Worm (Caenorhabditis elegans) whole organism, L4 larva: ENCODE data around the gene F18E3.12.

Experiments used
- daf-12 ChIP-seq: fragments of 150-350 bp; optimal IDR thresholded peaks from 2 replicates; lab custom pipeline; 2014; ENCODE audit warnings: missing biosample characterization, missing genetic modification reagents, missing genetic modification characterization
- dpl-1 ChIP-seq: fragments of 150-350 bp; optimal IDR thresholded peaks from 2 replicates; lab custom pipeline; 2014; ENCODE audit warnings: missing biosample characterization, missing genetic modification reagents, missing genetic modification characterization
- fkh-10 ChIP-seq: fragments of 150-350 bp; optimal IDR thresholded peaks from 2 replicates; lab custom pipeline; 2014; ENCODE audit warnings: missing biosample characterization, missing genetic modification reagents, missing genetic modification characterization
- hmg-1.1 ChIP-seq: fragments of 200-800 bp; sonication (Bioruptor generic); IDR thresholded peaks from 2 replicates; pipeline ENCODE4 v1.3.6; 2022; ENCODE audit warnings: missing genetic modification reagents, missing genetic modification characterization, missing compliant biosample characterization
- lin-13 ChIP-seq: fragments of 150-350 bp; optimal IDR thresholded peaks from 2 replicates; lab custom pipeline; 2014; ENCODE audit warnings: missing biosample characterization, missing genetic modification reagents, missing genetic modification characterization
- nhr-77 ChIP-seq: fragments of 150-350 bp; optimal IDR thresholded peaks from 2 replicates; lab custom pipeline; 2014; ENCODE audit warnings: missing biosample characterization, missing genetic modification characterization
- snpc-4 ChIP-seq: fragments of 150-350 bp; optimal IDR thresholded peaks from 2 replicates; lab custom pipeline; 2014; ENCODE audit warnings: missing biosample characterization, missing genetic modification characterization
- ztf-7 ChIP-seq: fragments of 150-350 bp; optimal IDR thresholded peaks from 2 replicates; lab custom pipeline; 2014; ENCODE audit warnings: missing biosample characterization, missing genetic modification characterization

- TF ChIP-seq daf-12 (tag; lab: Kevin White, UChicago) (no peak), dpl-1 (peak; percentile 4), nhr-77 (tag; lab: Kevin White, UChicago) (no peak), snpc-4 (tag; lab: Kevin White, UChicago) (no peak), hmg-1.1 (GFP tag; lab: Robert Waterston, UW) (no peak), fkh-10 (GFP tag; lab: Kevin White, UChicago) (no peak), lin-13 (GFP tag; lab: Kevin White, UChicago) (no peak), ztf-7 (tag; lab: Kevin White, UChicago) (no peak)
Measured at ce11 chrV:7436911-7437310, 22.1 kb downstream of the F18E3.12 start.
